Worm (Caenorhabditis elegans): ENCODE results near the gene hen-1.

Gene hen-1

DNA sequence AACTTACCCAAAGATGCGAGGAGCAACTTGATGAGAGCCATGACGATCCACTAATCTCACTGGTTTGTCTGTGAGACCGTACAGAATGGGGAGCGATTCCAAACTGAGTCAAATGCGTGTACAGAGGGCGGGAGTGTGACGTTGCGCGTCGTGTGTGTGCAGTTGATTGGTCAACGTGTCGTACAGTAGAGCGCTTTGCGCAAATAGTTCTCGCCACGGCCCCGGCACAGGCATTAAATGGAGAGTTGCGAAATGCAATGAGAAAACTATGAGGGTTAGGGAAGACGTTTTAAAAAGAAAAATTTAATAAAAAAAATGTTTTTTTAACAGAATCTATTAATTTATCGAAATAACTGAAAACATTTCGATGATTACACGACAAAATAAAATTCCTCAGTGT lies 48.4 kb downstream of the hen-1 start, which contains the start of gene pdi-6 (continued):
- TF ChIP-seq lin-15B (tag; optimal IDR thresholded peaks at IDR 0.05) (peak; percentile 86), ceh-28 (tag; optimal IDR thresholded peaks at IDR 0.05) (no peak), mep-1 (tag; optimal IDR thresholded peaks at IDR 0.05) (peak; percentile 95), lin-38 (GFP tag; IDR thresholded peaks at IDR 0.05) (peak; percentile 99), hlh-30 (tag; optimal IDR thresholded peaks at IDR 0.05; ENCODE audit: insufficient read depth) (peak; percentile 90), F44E2.7 (GFP tag; IDR thresholded peaks at IDR 0.05) (no peak), zfp-2 (tag; optimal IDR thresholded peaks at IDR 0.05) (peak; percentile 27), lin-13 (GFP tag; optimal IDR thresholded peaks at IDR 0.05) (peak; percentile 94), fos-1 (tag; optimal IDR thresholded peaks at IDR 0.05) (no peak), dmd-8 (GFP tag; IDR thresholded peaks at IDR 0.05) (no peak), spr-3 (GFP tag; optimal IDR thresholded peaks at IDR 0.05) (no peak), ceh-82 (tag; optimal IDR thresholded peaks at IDR 0.05) (no peak), tra-1 (GFP tag; IDR thresholded peaks at IDR 0.05) (peak; percentile 81), daf-12 (tag; optimal IDR thresholded peaks at IDR 0.05) (no peak), ceh-20 (GFP tag; IDR thresholded peaks at IDR 0.05) (peak; percentile 83), nhr-25 (tag; optimal IDR thresholded peaks at IDR 0.05; ENCODE audit: borderline replicate concordance, insufficient read depth) (peak; percentile 73), hlh-11 (tag; optimal IDR thresholded peaks at IDR 0.05) (peak; percentile 94)

DNA sequence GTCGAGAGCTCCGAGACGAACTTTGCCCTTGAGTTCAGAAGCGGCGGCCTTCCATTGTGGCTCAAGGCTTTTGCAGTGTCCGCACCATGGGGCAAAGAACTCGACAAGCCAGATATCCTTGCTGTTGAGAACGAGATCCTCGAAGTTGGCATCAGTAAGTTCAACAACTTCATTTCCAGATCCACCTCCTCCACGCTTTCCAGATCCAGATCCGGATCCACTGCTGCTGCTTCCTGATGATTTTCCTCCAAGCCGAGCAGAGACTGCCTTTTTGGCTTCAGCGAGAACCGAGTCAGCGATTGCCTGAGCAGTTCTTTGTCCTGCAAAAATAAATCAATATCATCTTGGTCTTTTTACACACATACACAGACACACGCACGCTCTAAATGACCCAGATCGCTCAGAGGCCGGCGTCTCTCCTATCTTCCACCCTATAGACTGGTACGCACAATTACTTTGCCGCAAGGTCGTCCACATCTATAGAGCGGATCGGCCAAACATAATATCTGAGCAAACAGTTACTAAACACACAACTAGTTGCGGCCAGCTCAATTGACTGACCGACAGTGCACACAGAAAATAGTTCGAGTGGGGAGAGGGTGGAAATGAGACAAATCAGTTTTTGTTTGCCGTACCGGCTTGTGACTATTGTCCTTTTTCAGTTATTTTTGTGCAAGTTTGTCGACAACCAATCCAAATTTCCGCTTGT lies 49.4 kb downstream of the hen-1 start:
- peak; percentile 55; the same call in 1 of the 2 replicates for TF ChIP-seq set-16 (GFP tag; IDR thresholded peaks at IDR 0.05)
- no peak for TF ChIP-seq nhr-237 (tag; optimal IDR thresholded peaks at IDR 0.05)
- peak; percentile 13 for TF ChIP-seq aha-1 (tag)
- no peak for TF ChIP-seq ceh-32 (tag; optimal IDR thresholded peaks at IDR 0.05; ENCODE audit: poor library complexity)
- TF ChIP-seq mes-2 (tag; optimal IDR thresholded peaks at IDR 0.05; ENCODE audit: poor library complexity, severe bottlenecking), result peak; percentile 0

All from whole organism, L4 larva.